Worm (Caenorhabditis elegans) whole organism, L2 larva: Measurements from ENCODE around the gene C05E7.3.

Source experiments
- C34F6.9 ChIP-seq: fragments of 150-350 bp; optimal IDR thresholded peaks from 2 replicates; lab custom pipeline; 2014; ENCODE audit warnings: missing biosample characterization, missing genetic modification characterization
- F13H6.1 ChIP-seq: sonication (generic microtip); optimal IDR thresholded peaks from 2 replicates; lab custom pipeline; 2016; ENCODE audit warnings: missing genetic modification characterization, missing compliant biosample characterization
- R02D3.7 ChIP-seq: fragments of 150-350 bp; optimal IDR thresholded peaks from 2 replicates; lab custom pipeline; 2014; ENCODE audit warnings: missing biosample characterization, missing genetic modification characterization
- ZK546.5 ChIP-seq: sonication (generic microtip); optimal IDR thresholded peaks from 2 replicates; lab custom pipeline; 2017; ENCODE audit warnings: missing biosample characterization, missing genetic modification characterization
- alr-1 ChIP-seq: fragments of 150-350 bp; optimal IDR thresholded peaks from 2 replicates; lab custom pipeline; 2014; ENCODE audit warnings: missing biosample characterization, missing genetic modification characterization
- aly-2 ChIP-seq: fragments of 150-350 bp; optimal IDR thresholded peaks from 2 replicates; lab custom pipeline; 2014; ENCODE audit warnings: missing biosample characterization, missing genetic modification characterization
- blmp-1 ChIP-seq: sonication (generic microtip); optimal IDR thresholded peaks from 2 replicates; lab custom pipeline; 2017; ENCODE audit warnings: missing genetic modification characterization, mild to moderate bottlenecking, missing compliant biosample characterization, antibody characterized with exemption, moderate library complexity; ENCODE audit not compliant: insufficient read depth
- ceh-16 ChIP-seq: fragments of 150-350 bp; optimal IDR thresholded peaks from 2 replicates; lab custom pipeline; 2014; ENCODE audit warnings: missing biosample characterization, missing genetic modification characterization
- ceh-82 ChIP-seq: fragments of 150-350 bp; optimal IDR thresholded peaks from 2 replicates; lab custom pipeline; 2014; ENCODE audit warnings: missing biosample characterization, missing genetic modification characterization
- crh-2 ChIP-seq: sonication (generic microtip); optimal IDR thresholded peaks from 2 replicates; lab custom pipeline; 2017; ENCODE audit warnings: missing biosample characterization, missing genetic modification characterization
- egl-27 ChIP-seq: sonication (generic microtip); optimal IDR thresholded peaks from 3 replicates; lab custom pipeline; 2017; ENCODE audit warnings: missing biosample characterization, missing genetic modification reagents, missing genetic modification characterization
- elt-3 ChIP-seq: sonication (generic microtip); optimal IDR thresholded peaks from 2 replicates; lab custom pipeline; 2017; ENCODE audit warnings: missing biosample characterization, missing genetic modification characterization
- fos-1 ChIP-seq: fragments of 150-350 bp; optimal IDR thresholded peaks from 2 replicates; lab custom pipeline; 2014; ENCODE audit warnings: missing biosample characterization, missing genetic modification characterization
- gmeb-1 ChIP-seq: fragments of 150-350 bp; optimal IDR thresholded peaks from 2 replicates; lab custom pipeline; 2014; ENCODE audit warnings: missing biosample characterization, missing genetic modification characterization
- lin-13 ChIP-seq: fragments of 150-350 bp; optimal IDR thresholded peaks from 2 replicates; lab custom pipeline; 2014; ENCODE audit warnings: missing biosample characterization, missing genetic modification reagents, missing genetic modification characterization
- lin-39 ChIP-seq: fragments of 150-350 bp; optimal IDR thresholded peaks from 2 replicates; lab custom pipeline; 2014; ENCODE audit warnings: missing biosample characterization, missing genetic modification reagents, missing genetic modification characterization
- lsy-2 ChIP-seq, 2 experiments: fragments of 150-350 bp in 1 of 2; sonication (generic microtip) in 1 of 2; optimal IDR thresholded peaks; 2 replicates each; lab custom pipeline; 2014 to 2017; ENCODE audit warnings: missing biosample characterization in 2 of 2, missing genetic modification characterization in 2 of 2
- mbf-1 ChIP-seq: sonication (generic microtip); optimal IDR thresholded peaks from 2 replicates; lab custom pipeline; 2017; ENCODE audit warnings: missing biosample characterization, missing genetic modification characterization
- mdl-1 ChIP-seq, 2 experiments: fragments of 150-350 bp in 1 of 2; sonication (generic microtip) in 1 of 2; optimal IDR thresholded peaks; 2 replicates each; lab custom pipeline; 2017; ENCODE audit warnings: missing biosample characterization in 2 of 2, missing genetic modification characterization in 2 of 2
- nhr-10 ChIP-seq: sonication (generic microtip); optimal IDR thresholded peaks from 2 replicates; lab custom pipeline; 2017; ENCODE audit warnings: missing biosample characterization, missing genetic modification characterization
- nhr-11 ChIP-seq: fragments of 150-350 bp; optimal IDR thresholded peaks from 2 replicates; lab custom pipeline; 2014; ENCODE audit warnings: missing biosample characterization, missing genetic modification characterization
- nhr-12 ChIP-seq: fragments of 150-350 bp; optimal IDR thresholded peaks from 2 replicates; lab custom pipeline; 2014; ENCODE audit warnings: missing biosample characterization, missing genetic modification characterization
- nhr-129 ChIP-seq: fragments of 150-350 bp; optimal IDR thresholded peaks from 2 replicates; lab custom pipeline; 2014; ENCODE audit warnings: missing biosample characterization, missing genetic modification characterization
- nhr-25 ChIP-seq: fragments of 150-350 bp; sonication (generic microtip); optimal IDR thresholded peaks from 3 replicates; lab custom pipeline; 2014; ENCODE audit warnings: missing biosample characterization, missing genetic modification characterization
- nhr-77 ChIP-seq: fragments of 150-350 bp; optimal IDR thresholded peaks from 2 replicates; lab custom pipeline; 2014; ENCODE audit warnings: missing biosample characterization, missing genetic modification characterization
- peb-1 ChIP-seq: fragments of 150-350 bp; optimal IDR thresholded peaks from 2 replicates; lab custom pipeline; 2014; ENCODE audit warnings: missing biosample characterization, missing genetic modification characterization
- sma-3 ChIP-seq: sonication (generic microtip); optimal IDR thresholded peaks from 2 replicates; lab custom pipeline; 2016; ENCODE audit warnings: missing genetic modification reagents, missing genetic modification characterization, missing compliant biosample characterization
- sma-9 ChIP-seq, 2 experiments: fragments of 150-350 bp in 1 of 2; sonication (generic microtip) in 1 of 2; optimal IDR thresholded peaks; 2 replicates each; lab custom pipeline; 2014 to 2016; ENCODE audit warnings: missing genetic modification characterization in 2 of 2, mild to moderate bottlenecking in 1 of 2, missing biosample characterization in 1 of 2, missing compliant biosample characterization in 1 of 2, missing genetic modification reagents in 1 of 2, moderate library complexity in 1 of 2
- snpc-4 ChIP-seq: fragments of 150-350 bp; optimal IDR thresholded peaks from 2 replicates; lab custom pipeline; 2014; ENCODE audit warnings: missing biosample characterization, missing genetic modification characterization
- unc-39 ChIP-seq: fragments of 150-350 bp; optimal IDR thresholded peaks from 2 replicates; lab custom pipeline; 2014; ENCODE audit warnings: missing biosample characterization, missing genetic modification characterization
- unc-55 ChIP-seq: fragments of 150-350 bp; sonication (generic microtip); optimal IDR thresholded peaks from 3 replicates; lab custom pipeline; 2014; ENCODE audit warnings: missing biosample characterization, missing genetic modification reagents, missing genetic modification characterization

The C05E7.3 gene

ce11 chrX:12958897-12959296 is 12.5 kb upstream of the C05E7.3 start:
- TF ChIP-seq elt-3 (tag; lab: Kevin White, UChicago) = no peak
- TF ChIP-seq nhr-11 = no peak
- TF ChIP-seq blmp-1 (tag; lab: Kevin White, UChicago) = no peak
- no peak for TF ChIP-seq ZK546.5 (tag; lab: Kevin White, UChicago)
- no peak for TF ChIP-seq C34F6.9 (tag; lab: Kevin White, UChicago)
- TF ChIP-seq nhr-10 = no peak
- no peak for TF ChIP-seq unc-39 (tag; lab: Kevin White, UChicago)
- TF ChIP-seq nhr-77 = no peak
- TF ChIP-seq peb-1 = no peak
- TF ChIP-seq nhr-25 (tag; lab: Kevin White, UChicago) = no peak
- no peak for TF ChIP-seq F13H6.1 (tag; lab: Kevin White, UChicago)
- no peak for TF ChIP-seq ceh-82 (tag; lab: Kevin White, UChicago)
- no peak for TF ChIP-seq ceh-16 (tag; lab: Kevin White, UChicago)
- TF ChIP-seq alr-1 (tag; lab: Kevin White, UChicago) = no peak
- TF ChIP-seq aly-2 (tag; lab: Kevin White, UChicago) = no peak

- TF ChIP-seq snpc-4 (tag; lab: Kevin White, UChicago) (no peak), mbf-1 (tag; lab: Kevin White, UChicago) (no peak)
These were observed 4.7 kb upstream of the C05E7.3 start for ce11 chrX:12951175-12951574.

ce11 chrX:12944661-12945060 is 1.8 kb downstream of the C05E7.3 start:
- TF ChIP-seq egl-27 (no peak), aly-2 (tag; lab: Kevin White, UChicago) (no peak), R02D3.7 (tag; lab: Kevin White, UChicago) (no peak), nhr-129 (tag; lab: Kevin White, UChicago) (no peak), unc-39 (tag; lab: Kevin White, UChicago) (no peak), lin-13 (no peak), unc-55 (GFP tag; lab: Kevin White, UChicago) (no peak)
- TF ChIP-seq, all 48 proteins: peak for 0

ce11 chrX:12943166-12943565 is 3.3 kb downstream of the C05E7.3 start, which contains the start of gene gmap-2:
TSS of gene gmap-2 (minus strand) at chrX:12943266.
- no peak for TF ChIP-seq sma-9 (GFP tag; optimal IDR thresholded peaks at IDR 0.05; lab: Kevin White, UChicago)
- TF ChIP-seq sma-9 (tag; optimal IDR thresholded peaks at IDR 0.05; lab: Kevin White, UChicago) = no peak
- no peak for TF ChIP-seq unc-39 (tag; lab: Kevin White, UChicago)
- TF ChIP-seq nhr-12 (tag; lab: Kevin White, UChicago) = no peak
- no peak for TF ChIP-seq lin-13
- TF ChIP-seq ZK546.5 (tag; lab: Kevin White, UChicago) = no peak
- TF ChIP-seq lin-39 (tag; lab: Kevin White, UChicago) = no peak
- no peak for TF ChIP-seq lsy-2 (tag; optimal IDR thresholded peaks at IDR 0.05; lab: Kevin White, UChicago)
- TF ChIP-seq nhr-11 = no peak
- no peak for TF ChIP-seq nhr-25 (tag; lab: Kevin White, UChicago)
- no peak for TF ChIP-seq peb-1
- TF ChIP-seq nhr-129 (tag; lab: Kevin White, UChicago) = no peak
- no peak for TF ChIP-seq crh-2 (tag; lab: Kevin White, UChicago)
- TF ChIP-seq mdl-1 (tag; optimal IDR thresholded peaks at IDR 0.05; lab: Kevin White, UChicago) = no peak
- no peak for TF ChIP-seq fos-1
- TF ChIP-seq, all 48 proteins: peak for 0

- TF ChIP-seq nhr-129 (tag; lab: Kevin White, UChicago) (no peak), sma-3 (GFP tag; lab: Kevin White, UChicago) (peak; percentile 15), sma-9 (GFP tag; optimal IDR thresholded peaks at IDR 0.05; lab: Kevin White, UChicago) (no peak), sma-9 (tag; optimal IDR thresholded peaks at IDR 0.05; lab: Kevin White, UChicago) (no peak), fos-1 (peak; percentile 16), C34F6.9 (tag; lab: Kevin White, UChicago) (no peak), R02D3.7 (tag; lab: Kevin White, UChicago) (no peak)
These were observed 4.1 kb downstream of the C05E7.3 start for ce11 chrX:12942296-12942695.

- peak; percentile 85 for TF ChIP-seq blmp-1 (tag; lab: Kevin White, UChicago)
- TF ChIP-seq nhr-25 (tag; lab: Kevin White, UChicago) = peak; percentile 54
- TF ChIP-seq gmeb-1 = no peak
- TF ChIP-seq, all 48 proteins: peak for 2
These were observed 5.6 kb downstream of the C05E7.3 start, which contains the start of gene gmap-3 for ce11 chrX:12940811-12941210. TSS of gene gmap-3 (minus strand) at chrX:12940958.
